Fruit fly (Drosophila melanogaster) whole organism, embryonic: Measurements from ENCODE around the gene CG10959.
A peak's percentile ranks its signal among the peaks of the same experiment; 100 is the strongest.

ENCODE experiments used
- ATbp ChIP-seq: fragments of 200-800 bp; sonication (Bioruptor generic); optimal IDR thresholded peaks from 2 replicates; lab custom pipeline; 2017; ENCODE audit warnings: missing biosample characterization, mild to moderate bottlenecking, missing genetic modification characterization, missing genetic modification reagents
- Asciz ChIP-seq: fragments of 200-800 bp; sonication (Bioruptor generic); optimal IDR thresholded peaks from 2 replicates; lab custom pipeline; 2017; ENCODE audit warnings: missing biosample characterization, mild to moderate bottlenecking, missing genetic modification characterization, missing genetic modification reagents
- Awh ChIP-seq: fragments of 200-800 bp; sonication (Bioruptor generic); IDR thresholded peaks from 2 replicates; pipeline ENCODE4, ENCODE4 v1.3.6; 2022; ENCODE audit warnings: missing biosample characterization, missing genetic modification characterization
- B-H1 ChIP-seq: fragments of 200-800 bp; sonication (Bioruptor generic); IDR thresholded peaks from 3 replicates; pipeline ENCODE4 v1.3.6; 2022; ENCODE audit warnings: missing biosample characterization, missing genetic modification characterization
- Bgb ChIP-seq: fragments of 200-800 bp; sonication (Bioruptor generic); IDR thresholded peaks from 2 replicates; pipeline ENCODE4 v1.3.6; 2022; ENCODE audit warnings: missing biosample characterization, missing genetic modification characterization; ENCODE audit not compliant: partially characterized antibody
- CG10267 ChIP-seq: fragments of 200-800 bp; sonication (Bioruptor generic); optimal IDR thresholded peaks from 2 replicates; lab custom pipeline; 2018; ENCODE audit warnings: missing biosample characterization, mild to moderate bottlenecking, missing genetic modification characterization, moderate library complexity
- CG10959 ChIP-seq: fragments of 200-800 bp; sonication (Bioruptor generic); IDR thresholded peaks from 2 replicates; pipeline ENCODE4 v1.3.6; 2022; ENCODE audit warnings: missing biosample characterization, missing genetic modification characterization
- CG12236 ChIP-seq: fragments of 200-800 bp; sonication (Bioruptor generic); optimal IDR thresholded peaks from 2 replicates; lab custom pipeline; 2016; ENCODE audit warnings: missing biosample characterization, missing genetic modification characterization
- CG14050 ChIP-seq: fragments of 200-800 bp; sonication (Bioruptor generic); IDR thresholded peaks from 3 replicates; pipeline ENCODE4 v1.3.6; 2022; ENCODE audit warnings: missing biosample characterization, missing genetic modification characterization
- CG15479 ChIP-seq: fragments of 200-800 bp; sonication (Bioruptor generic); optimal IDR thresholded peaks from 3 replicates; lab custom pipeline; 2019; ENCODE audit warnings: missing biosample characterization, mild to moderate bottlenecking, missing genetic modification characterization, moderate library complexity
- CG17361 ChIP-seq: fragments of 200-800 bp; sonication (Bioruptor generic); IDR thresholded peaks from 3 replicates; pipeline ENCODE4 v1.3.6; 2022; ENCODE audit warnings: missing biosample characterization, missing genetic modification characterization
- CG18599 ChIP-seq: fragments of 200-800 bp; sonication (Bioruptor generic); optimal IDR thresholded peaks from 3 replicates; lab custom pipeline; 2017; ENCODE audit warnings: missing biosample characterization, missing genetic modification characterization, mild to moderate bottlenecking, moderate library complexity, missing genetic modification reagents
- CG30020 ChIP-seq: fragments of 200-800 bp; optimal IDR thresholded peaks from 2 replicates; lab custom pipeline; 2019; ENCODE audit warnings: missing biosample characterization, mild to moderate bottlenecking, missing genetic modification characterization, moderate library complexity
- CG32767 ChIP-seq: fragments of 200-800 bp; sonication (Bioruptor generic); IDR thresholded peaks from 2 replicates; pipeline ENCODE4 v1.3.6; 2022; ENCODE audit warnings: missing biosample characterization, missing genetic modification characterization
- CG32772 ChIP-seq: fragments of 200-800 bp; sonication (Bioruptor generic); IDR thresholded peaks from 2 replicates; pipeline ENCODE4 v1.3.6; 2022; ENCODE audit warnings: missing biosample characterization, missing genetic modification characterization
- CG3726 ChIP-seq: fragments of 200-800 bp; sonication (Bioruptor generic); IDR thresholded peaks from 3 replicates; pipeline ENCODE4, ENCODE4 v1.3.6; 2022; ENCODE audit warnings: missing biosample characterization, missing genetic modification characterization
- CG4404 ChIP-seq: fragments of 200-800 bp; sonication (Bioruptor generic); IDR thresholded peaks from 2 replicates; pipeline ENCODE4 v1.3.6; 2022; ENCODE audit warnings: missing biosample characterization, missing genetic modification characterization
- CG5953 ChIP-seq: fragments of 200-800 bp; sonication (Bioruptor generic); IDR thresholded peaks from 2 replicates; pipeline ENCODE4 v1.3.6; 2022; ENCODE audit warnings: missing biosample characterization, missing genetic modification characterization
- CG7928 ChIP-seq: fragments of 200-800 bp; sonication (Bioruptor generic); optimal IDR thresholded peaks from 2 replicates; lab custom pipeline; 2017; ENCODE audit warnings: missing biosample characterization, mild to moderate bottlenecking, missing genetic modification characterization
- CG9437 ChIP-seq: fragments of 200-800 bp; sonication (Bioruptor generic); optimal IDR thresholded peaks from 2 replicates; lab custom pipeline; 2018; ENCODE audit warnings: missing biosample characterization, mild to moderate bottlenecking, missing genetic modification characterization
- D ChIP-seq, 2 experiments: fragments of 200-800 bp in 1 of 2; fragments of >200 bp in 1 of 2; sonication (Bioruptor generic) in 1 of 2; optimal IDR thresholded peaks; 2 replicates in 1 of 2; 3 replicates in 1 of 2; lab custom pipeline; 2017; ENCODE audit warnings: mild to moderate bottlenecking in 1 of 2, missing biosample characterization in 1 of 2, missing genetic modification characterization in 1 of 2, missing genetic modification reagents in 1 of 2
- D19A ChIP-seq: fragments of 200-800 bp; optimal IDR thresholded peaks from 3 replicates; lab custom pipeline; 2019; ENCODE audit warnings: missing biosample characterization, mild to moderate bottlenecking, missing genetic modification characterization, moderate library complexity
- E2f2 ChIP-seq: fragments of 200-800 bp; sonication (Bioruptor generic); IDR thresholded peaks from 2 replicates; pipeline ENCODE4 v1.3.6; 2022; ENCODE audit warnings: missing biosample characterization, missing genetic modification characterization
- Eip74EF ChIP-seq, 2 experiments: fragments of 200-800 bp in 1 of 2; fragments of >200 bp in 1 of 2; sonication (Bioruptor generic) in 1 of 2; optimal IDR thresholded peaks; 2 replicates each; lab custom pipeline; 2017 to 2019; ENCODE audit warnings: missing biosample characterization in 2 of 2, missing genetic modification characterization in 2 of 2, mild to moderate bottlenecking in 1 of 2, moderate library complexity in 1 of 2
- Ets97D ChIP-seq: fragments of 200-800 bp; sonication (Bioruptor generic); optimal IDR thresholded peaks from 3 replicates; lab custom pipeline; 2016; ENCODE audit warnings: missing biosample characterization, missing genetic modification characterization
- Hmr ChIP-seq: fragments of 200-800 bp; sonication (Bioruptor generic); optimal IDR thresholded peaks from 3 replicates; lab custom pipeline; 2017; ENCODE audit warnings: mild to moderate bottlenecking, missing biosample characterization, missing genetic modification reagents, missing genetic modification characterization
- NK7.1 ChIP-seq: fragments of 200-800 bp; sonication (Bioruptor generic); optimal IDR thresholded peaks from 3 replicates; lab custom pipeline; 2016; ENCODE audit warnings: missing biosample characterization, missing genetic modification characterization
- Oaz ChIP-seq: fragments of 200-800 bp; sonication (Bioruptor generic); IDR thresholded peaks from 2 replicates; pipeline ENCODE4 v1.3.6; 2022; ENCODE audit warnings: missing biosample characterization, missing genetic modification characterization
- Tbp ChIP-seq: fragments of >200 bp; optimal IDR thresholded peaks from 2 replicates; lab custom pipeline; 2018; ENCODE audit warnings: missing biosample characterization, missing genetic modification characterization
- ap ChIP-seq: fragments of 200-800 bp; sonication (Bioruptor generic); IDR thresholded peaks from 2 replicates; pipeline ENCODE4 v1.3.6; 2022; ENCODE audit warnings: missing biosample characterization, missing genetic modification characterization
- ato ChIP-seq: fragments of 200-800 bp; sonication (Bioruptor generic); IDR thresholded peaks from 2 replicates; pipeline ENCODE4 v1.3.6; 2022; ENCODE audit warnings: missing biosample characterization, missing genetic modification characterization; ENCODE audit not compliant: partially characterized antibody
- bab2 ChIP-seq: fragments of 200-800 bp; sonication (Bioruptor generic); optimal IDR thresholded peaks from 2 replicates; lab custom pipeline; 2016; ENCODE audit warnings: missing biosample characterization, missing genetic modification characterization
- bcd ChIP-seq: fragments of 200-800 bp; sonication (Bioruptor generic); optimal IDR thresholded peaks from 2 replicates; lab custom pipeline; 2017; ENCODE audit warnings: missing biosample characterization, mild to moderate bottlenecking, missing genetic modification characterization
- crol ChIP-seq: fragments of 200-800 bp; sonication (Bioruptor generic); IDR thresholded peaks from 2 replicates; pipeline ENCODE4 v1.3.6; 2022; ENCODE audit warnings: missing biosample characterization, missing genetic modification characterization
- crp ChIP-seq, 2 experiments: fragments of 200-800 bp; sonication (Bioruptor generic); optimal IDR thresholded peaks; 2 replicates in 1 of 2; 3 replicates in 1 of 2; lab custom pipeline; 2017; ENCODE audit warnings: missing biosample characterization in 2 of 2, missing genetic modification characterization in 2 of 2, mild to moderate bottlenecking in 1 of 2, moderate library complexity in 1 of 2
- dpn ChIP-seq, 2 experiments: fragments of 200-800 bp; sonication (Bioruptor generic); optimal IDR thresholded peaks; 3 replicates each; lab custom pipeline; 2016; ENCODE audit warnings: missing biosample characterization in 2 of 2, missing genetic modification characterization in 2 of 2
- exex ChIP-seq: fragments of 200-800 bp; sonication (Bioruptor generic); optimal IDR thresholded peaks from 4 replicates; lab custom pipeline; 2018; ENCODE audit warnings: missing biosample characterization, mild to moderate bottlenecking, missing genetic modification characterization, moderate library complexity
- fru ChIP-seq: fragments of >200 bp; optimal IDR thresholded peaks from 2 replicates; lab custom pipeline; 2017
- grn ChIP-seq: fragments of 200-800 bp; sonication (Bioruptor generic); optimal IDR thresholded peaks from 3 replicates; lab custom pipeline; 2017; ENCODE audit warnings: missing biosample characterization, missing genetic modification characterization
- inv ChIP-seq: fragments of 200-800 bp; sonication (Bioruptor generic); IDR thresholded peaks from 2 replicates; pipeline ENCODE4 v1.3.6; 2022; ENCODE audit warnings: missing biosample characterization, missing genetic modification characterization; ENCODE audit not compliant: partially characterized antibody
- mirr ChIP-seq: fragments of 200-800 bp; sonication (Bioruptor generic); optimal IDR thresholded peaks from 3 replicates; lab custom pipeline; 2018; ENCODE audit warnings: missing biosample characterization, mild to moderate bottlenecking, missing genetic modification characterization
- org-1 ChIP-seq: fragments of 200-800 bp; sonication (Bioruptor generic); optimal IDR thresholded peaks from 2 replicates; lab custom pipeline; 2017; ENCODE audit warnings: missing biosample characterization, missing genetic modification characterization
- otp ChIP-seq: fragments of 200-800 bp; sonication (Bioruptor generic); IDR thresholded peaks from 3 replicates; pipeline ENCODE4, ENCODE4 v1.3.6; 2022; ENCODE audit warnings: missing biosample characterization, missing genetic modification characterization
- peb ChIP-seq: fragments of 200-800 bp; sonication (Bioruptor generic); IDR thresholded peaks from 2 replicates; pipeline ENCODE4 v1.3.6; 2022; ENCODE audit warnings: missing biosample characterization, missing genetic modification characterization
- slou ChIP-seq: fragments of 200-800 bp; sonication (Bioruptor generic); optimal IDR thresholded peaks from 3 replicates; lab custom pipeline; 2016; ENCODE audit warnings: missing biosample characterization, missing genetic modification characterization
- sna ChIP-seq: fragments of 200-800 bp; sonication (Bioruptor generic); IDR thresholded peaks from 2 replicates; pipeline ENCODE4 v1.3.6; 2022; ENCODE audit warnings: missing biosample characterization, missing genetic modification characterization; ENCODE audit not compliant: partially characterized antibody
- sr ChIP-seq: fragments of 200-800 bp; sonication (Bioruptor generic); IDR thresholded peaks from 3 replicates; pipeline ENCODE4 v1.3.6; 2022; ENCODE audit warnings: missing biosample characterization, missing genetic modification characterization
- tna ChIP-seq: fragments of 200-800 bp; sonication (Bioruptor generic); IDR thresholded peaks from 2 replicates; pipeline ENCODE4 v1.3.6; 2022; ENCODE audit warnings: missing biosample characterization, missing genetic modification characterization; ENCODE audit not compliant: partially characterized antibody
- ttk ChIP-seq: fragments of 200-800 bp; sonication (Bioruptor generic); IDR thresholded peaks from 2 replicates; pipeline ENCODE4 v2.1.2; 2022; ENCODE audit warnings: missing biosample characterization, missing genetic modification characterization

The CG10959 gene

dm6 chrX:8131693-8132313, 16.8 kb upstream of the CG10959 start, which contains the start of gene CG10958 (continued):
- TF ChIP-seq Ets97D (GFP tag; lab: Kevin White, UChicago) (peak; percentile 34), otp (GFP tag; lab: Robert Waterston, UW) (no peak), D19A (peak; percentile 1), CG30020 (tag; lab: Kevin White, UChicago) (peak; percentile 11), CG10959 (GFP tag; lab: Robert Waterston, UW) (no peak), dpn (GFP tag; optimal IDR thresholded peaks at IDR 0.05; lab: Kevin White, UChicago) (peak; percentile 26 to 81), CG14050 (GFP tag; lab: Robert Waterston, UW) (0 out of 3 replicates have a peak, but pooled peaks have one; percentile 13), crp (GFP tag; optimal IDR thresholded peaks at IDR 0.05; lab: Kevin White, UChicago) (peak in 1 of 2 experiments; percentile 23), Bgb (no peak), fru (lab: Kevin White, UChicago) (no peak), Awh (0 out of 2 replicates have a peak, but pooled peaks have one; percentile 48), sna (GFP tag; lab: Robert Waterston, UW) (peak; percentile 50; the same call in 1 of the 2 replicates), CG17361 (GFP tag; lab: Robert Waterston, UW) (peak; percentile 65; the same call in 2 of the 3 replicates), Asciz (GFP tag; lab: Kevin White, UChicago) (no peak), slou (GFP tag; lab: Kevin White, UChicago) (no peak), tna (no peak), CG12236 (GFP tag; lab: Kevin White, UChicago) (no peak), CG4404 (no peak), CG15479 (GFP tag; lab: Kevin White, UChicago) (no peak), CG32772 (GFP tag; lab: Robert Waterston, UW) (peak; percentile 52; the same call in 1 of the 2 replicates), ttk (GFP tag; lab: Robert Waterston, UW) (peak; percentile 26; the same call in 1 of the 2 replicates), CG32767 (GFP tag; lab: Robert Waterston, UW) (no peak), org-1 (GFP tag; lab: Kevin White, UChicago) (no peak), CG9437 (peak; percentile 74), CG5953 (GFP tag; lab: Robert Waterston, UW) (no peak), Oaz (0 out of 2 replicates have a peak, but pooled peaks have one; percentile 33), E2f2 (GFP tag; lab: Robert Waterston, UW) (peak; percentile 55), sr (GFP tag; lab: Robert Waterston, UW) (no peak), CG3726 (no peak), grn (GFP tag; lab: Kevin White, UChicago) (no peak), D (optimal IDR thresholded peaks at IDR 0.05; lab: Kevin White, UChicago) (no peak), D (GFP tag; optimal IDR thresholded peaks at IDR 0.05; lab: Kevin White, UChicago) (peak; percentile 16), peb (GFP tag; lab: Robert Waterston, UW) (no peak), bab2 (GFP tag; lab: Kevin White, UChicago) (no peak), Eip74EF (GFP tag; optimal IDR thresholded peaks at IDR 0.05; lab: Kevin White, UChicago) (peak in 1 of 2 experiments; percentile 27), CG7928 (no peak), mirr (GFP tag; lab: Kevin White, UChicago) (no peak), crol (GFP tag; lab: Robert Waterston, UW) (no peak), Tbp (GFP tag; lab: Kevin White, UChicago) (no peak), bcd (GFP tag; lab: Kevin White, UChicago) (peak; percentile 41), exex (tag; lab: Kevin White, UChicago) (peak; percentile 30), ato (GFP tag; lab: Robert Waterston, UW) (no peak), Hmr (GFP tag; lab: Kevin White, UChicago) (peak; percentile 56), B-H1 (GFP tag; lab: Robert Waterston, UW) (peak; percentile 30; the same call in 1 of the 3 replicates), ATbp (GFP tag; lab: Kevin White, UChicago) (no peak), inv (GFP tag; lab: Robert Waterston, UW) (no peak), CG18599 (peak; percentile 76), NK7.1 (GFP tag; lab: Kevin White, UChicago) (no peak), ap (GFP tag; lab: Robert Waterston, UW) (peak; percentile 39; the same call in 1 of the 2 replicates), CG10267 (tag; lab: Kevin White, UChicago) (peak; percentile 93)
